Worm (Caenorhabditis elegans) whole organism, midembryonic: ENCODE results near the gene srj-57.

ENCODE experiments used
- T22C8.4 ChIP-seq: fragments of 200-800 bp; sonication (Bioruptor generic); IDR thresholded peaks from 2 replicates; pipeline ENCODE4 v1.3.6; 2022; ENCODE audit warnings: missing genetic modification characterization, missing compliant biosample characterization
- cog-1 ChIP-seq: sonication (generic microtip); optimal IDR thresholded peaks from 2 replicates; lab custom pipeline; 2016; ENCODE audit warnings: missing genetic modification characterization, missing compliant biosample characterization
- flt-1 ChIP-seq: fragments of 200-800 bp; sonication (Bioruptor generic); IDR thresholded peaks from 2 replicates; pipeline ENCODE4 v1.3.6; 2022; ENCODE audit warnings: missing genetic modification characterization, missing compliant biosample characterization
- klf-2 ChIP-seq: fragments of 200-800 bp; sonication (Bioruptor generic); conservative IDR thresholded peaks from 2 replicates; pipeline ENCODE4 v1.3.6; 2022; ENCODE audit warnings: missing genetic modification reagents, missing genetic modification characterization, missing compliant biosample characterization
- med-1 ChIP-seq: sonication (generic microtip); optimal IDR thresholded peaks from 2 replicates; lab custom pipeline; 2017; ENCODE audit warnings: missing genetic modification characterization, mild to moderate bottlenecking, missing compliant biosample characterization, antibody characterized with exemption, missing genetic modification reagents; ENCODE audit not compliant: insufficient read depth
- ref-1 ChIP-seq: fragments of 200-800 bp; sonication (Bioruptor generic); conservative IDR thresholded peaks from 2 replicates; pipeline ENCODE4 v1.3.6; 2022; ENCODE audit warnings: missing genetic modification reagents, missing genetic modification characterization, missing compliant biosample characterization
- tab-1 ChIP-seq: fragments of 200-800 bp; sonication (Bioruptor generic); IDR thresholded peaks from 2 replicates; pipeline ENCODE4 v1.3.6; 2022; ENCODE audit warnings: missing genetic modification characterization, missing compliant biosample characterization
- ztf-23 ChIP-seq: fragments of 200-800 bp; sonication (Bioruptor generic); IDR thresholded peaks from 2 replicates; pipeline ENCODE4 v1.3.6; 2022; ENCODE audit warnings: missing genetic modification reagents, missing genetic modification characterization, missing compliant biosample characterization
- ztf-29 ChIP-seq: fragments of 200-800 bp; sonication (Bioruptor generic); IDR thresholded peaks from 2 replicates; pipeline ENCODE4 v1.3.6; 2022; ENCODE audit warnings: missing genetic modification reagents, missing genetic modification characterization, missing compliant biosample characterization

Gene srj-57

ce11 chrV:2855473-2855872, at the start of gene srj-57:
Gene srj-57 (minus strand): TSS chrV:2855573.
- TF ChIP-seq flt-1, result no peak
- no peak for TF ChIP-seq cog-1 (tag; lab: Kevin White, UChicago)
- no peak for TF ChIP-seq tab-1
- TF ChIP-seq ztf-29 (GFP tag; lab: Robert Waterston, UW), result no peak
- no peak for TF ChIP-seq med-1 (GFP tag; lab: Kevin White, UChicago)
- TF ChIP-seq T22C8.4, result no peak

- no peak for TF ChIP-seq ref-1 (GFP tag; lab: Robert Waterston, UW)
- no peak for TF ChIP-seq tab-1
- TF ChIP-seq ztf-29 (GFP tag; lab: Robert Waterston, UW), result no peak
- no peak for TF ChIP-seq klf-2
- no peak for TF ChIP-seq cog-1 (tag; lab: Kevin White, UChicago)
- TF ChIP-seq flt-1, result no peak
- TF ChIP-seq T22C8.4, result no peak
- TF ChIP-seq ztf-23, result no peak
- TF ChIP-seq med-1 (GFP tag; lab: Kevin White, UChicago), result no peak
These were observed 47.9 kb upstream of the srj-57 start, which contains the start of gene C31B8.7 for ce11 chrV:2903227-2903626. Gene C31B8.7 (minus strand): TSS chrV:2903327.

- TF ChIP-seq flt-1 (no peak), klf-2 (no peak), ref-1 (GFP tag; lab: Robert Waterston, UW) (no peak), ztf-29 (GFP tag; lab: Robert Waterston, UW) (no peak), cog-1 (tag; lab: Kevin White, UChicago) (no peak), med-1 (GFP tag; lab: Kevin White, UChicago) (no peak), ztf-23 (no peak), tab-1 (no peak), T22C8.4 (no peak)
These were observed 44.5 kb upstream of the srj-57 start, which contains the start of gene str-46 for ce11 chrV:2899867-2900266. Gene str-46 (minus strand): TSS chrV:2899967.

- no peak for TF ChIP-seq tab-1
- no peak for TF ChIP-seq med-1 (GFP tag; lab: Kevin White, UChicago)
- TF ChIP-seq klf-2, result no peak
- no peak for TF ChIP-seq ztf-23
- no peak for TF ChIP-seq T22C8.4
- no peak for TF ChIP-seq flt-1
- TF ChIP-seq ref-1 (GFP tag; lab: Robert Waterston, UW), result no peak
- TF ChIP-seq ztf-29 (GFP tag; lab: Robert Waterston, UW), result no peak
- no peak for TF ChIP-seq cog-1 (tag; lab: Kevin White, UChicago)
These were observed 40.9 kb upstream of the srj-57 start, which contains the start of gene pals-32 for ce11 chrV:2896198-2896660. Gene pals-32 (plus strand): TSS chrV:2896610.

ce11 chrV:2892976-2893375, 37.6 kb upstream of the srj-57 start, which contains the start of gene srh-127:
Gene srh-127 (plus strand): TSS chrV:2893276.
- TF ChIP-seq med-1 (GFP tag; lab: Kevin White, UChicago) (no peak), tab-1 (no peak), T22C8.4 (no peak), ztf-29 (GFP tag; lab: Robert Waterston, UW) (no peak), ztf-23 (no peak), flt-1 (no peak), klf-2 (no peak), ref-1 (GFP tag; lab: Robert Waterston, UW) (no peak), cog-1 (tag; lab: Kevin White, UChicago) (no peak)

- TF ChIP-seq ref-1 (GFP tag; lab: Robert Waterston, UW) (no peak), med-1 (GFP tag; lab: Kevin White, UChicago) (no peak), ztf-29 (GFP tag; lab: Robert Waterston, UW) (no peak), ztf-23 (no peak), T22C8.4 (no peak), klf-2 (no peak), cog-1 (tag; lab: Kevin White, UChicago) (no peak), tab-1 (no peak), flt-1 (no peak)
These were observed 36.6 kb upstream of the srj-57 start, which contains the start of gene F37B4.15 for ce11 chrV:2891927-2892326. Gene F37B4.15 (plus strand): TSS chrV:2892227.

ce11 chrV:2888681-2889080, 33.3 kb upstream of the srj-57 start, which contains the start of gene srw-4:
Gene srw-4 (minus strand): TSS chrV:2888781.
- TF ChIP-seq ztf-29 (GFP tag; lab: Robert Waterston, UW) (no peak), med-1 (GFP tag; lab: Kevin White, UChicago) (no peak), T22C8.4 (no peak), ztf-23 (no peak), tab-1 (no peak), cog-1 (tag; lab: Kevin White, UChicago) (no peak), flt-1 (no peak), ref-1 (GFP tag; lab: Robert Waterston, UW) (no peak), klf-2 (no peak)

- TF ChIP-seq flt-1 (no peak), klf-2 (no peak), ztf-29 (GFP tag; lab: Robert Waterston, UW) (no peak), ref-1 (GFP tag; lab: Robert Waterston, UW) (no peak), cog-1 (tag; lab: Kevin White, UChicago) (no peak), T22C8.4 (no peak), ztf-23 (no peak), tab-1 (no peak), med-1 (GFP tag; lab: Kevin White, UChicago) (no peak)
These were observed 32.9 kb upstream of the srj-57 start for ce11 chrV:2888265-2888664.

ce11 chrV:2884411-2884810, 29.0 kb upstream of the srj-57 start, which contains the start of gene sre-24:
Gene sre-24 (plus strand): TSS chrV:2884711.
- TF ChIP-seq klf-2 (no peak), T22C8.4 (no peak), cog-1 (tag; lab: Kevin White, UChicago) (no peak), ref-1 (GFP tag; lab: Robert Waterston, UW) (no peak), tab-1 (no peak), med-1 (GFP tag; lab: Kevin White, UChicago) (no peak), ztf-23 (no peak), flt-1 (no peak), ztf-29 (GFP tag; lab: Robert Waterston, UW) (no peak)

ce11 chrV:2883097-2883496, 27.7 kb upstream of the srj-57 start:
- no peak for TF ChIP-seq tab-1
- no peak for TF ChIP-seq med-1 (GFP tag; lab: Kevin White, UChicago)
- no peak for TF ChIP-seq flt-1
- TF ChIP-seq ref-1 (GFP tag; lab: Robert Waterston, UW), result no peak
- TF ChIP-seq ztf-23, result no peak
- no peak for TF ChIP-seq klf-2
- TF ChIP-seq T22C8.4, result no peak
- no peak for TF ChIP-seq ztf-29 (GFP tag; lab: Robert Waterston, UW)
- TF ChIP-seq cog-1 (tag; lab: Kevin White, UChicago), result no peak
